Worm (Caenorhabditis elegans) whole organism, midembryonic: Measurements from ENCODE around the gene Y42G9A.2.

Experiments used
- flt-1 ChIP-seq: fragments of 200-800 bp; sonication (Bioruptor generic); IDR thresholded peaks from 2 replicates; pipeline ENCODE4 v1.3.6; 2022; ENCODE audit warnings: missing genetic modification characterization, missing compliant biosample characterization
- med-1 ChIP-seq: sonication (generic microtip); optimal IDR thresholded peaks from 2 replicates; lab custom pipeline; 2017; ENCODE audit warnings: missing genetic modification characterization, mild to moderate bottlenecking, missing compliant biosample characterization, antibody characterized with exemption, missing genetic modification reagents; ENCODE audit not compliant: insufficient read depth
- ref-1 ChIP-seq: fragments of 200-800 bp; sonication (Bioruptor generic); conservative IDR thresholded peaks from 2 replicates; pipeline ENCODE4 v1.3.6; 2022; ENCODE audit warnings: missing genetic modification reagents, missing genetic modification characterization, missing compliant biosample characterization
- tab-1 ChIP-seq: fragments of 200-800 bp; sonication (Bioruptor generic); IDR thresholded peaks from 2 replicates; pipeline ENCODE4 v1.3.6; 2022; ENCODE audit warnings: missing genetic modification characterization, missing compliant biosample characterization
- ztf-23 ChIP-seq: fragments of 200-800 bp; sonication (Bioruptor generic); IDR thresholded peaks from 2 replicates; pipeline ENCODE4 v1.3.6; 2022; ENCODE audit warnings: missing genetic modification reagents, missing genetic modification characterization, missing compliant biosample characterization
- ztf-29 ChIP-seq: fragments of 200-800 bp; sonication (Bioruptor generic); IDR thresholded peaks from 2 replicates; pipeline ENCODE4 v1.3.6; 2022; ENCODE audit warnings: missing genetic modification reagents, missing genetic modification characterization, missing compliant biosample characterization

ce11 chrIII:6168497-6169227, 20.7 kb downstream of the Y42G9A.2 start, which contains the start of gene efk-1:
- TF ChIP-seq ref-1 (GFP tag; lab: Robert Waterston, UW) (no peak), ztf-23 (no peak), ztf-29 (no peak), med-1 (GFP tag; lab: Kevin White, UChicago) (no peak), tab-1 (GFP tag; lab: Robert Waterston, UW) (no peak), flt-1 (GFP tag; lab: Robert Waterston, UW) (no peak)
